Fruit fly (Drosophila melanogaster) whole organism: ENCODE data around the gene CG18268.

ENCODE experiments used
- CG8478 ChIP-seq: fragments of >200 bp; optimal IDR thresholded peaks from 2 replicates; lab custom pipeline; 2018; ENCODE audit warnings: inconsistent platforms
- Dll ChIP-seq: fragments of >200 bp; optimal IDR thresholded peaks from 2 replicates; lab custom pipeline; 2017
- EcR ChIP-seq, 2 experiments: fragments of >200 bp; optimal IDR thresholded peaks; 2 replicates each; lab custom pipeline; 2017; ENCODE audit warnings: missing biosample characterization in 2 of 2, missing genetic modification characterization in 2 of 2, missing genetic modification reagents in 2 of 2
- pan ChIP-seq: fragments of >200 bp; optimal IDR thresholded peaks from 2 replicates; lab custom pipeline; 2017
- psq ChIP-seq: fragments of >200 bp; optimal IDR thresholded peaks from 2 replicates; lab custom pipeline; 2017
- usp ChIP-seq: fragments of >200 bp; optimal IDR thresholded peaks from 2 replicates; lab custom pipeline; 2017; ENCODE audit warnings: missing biosample characterization, missing genetic modification characterization, mixed read lengths

- TF ChIP-seq CG8478 (no peak), psq (lab: Kevin White, UChicago) (no peak), EcR (GFP tag; optimal IDR thresholded peaks at IDR 0.05; lab: Kevin White, UChicago) (no peak), Dll (lab: Kevin White, UChicago) (no peak), usp (no peak), pan (lab: Kevin White, UChicago) (no peak)
These were observed 43.2 kb downstream of the CG18268 start for dm6 chr3R:7760970-7761558.
